Worm (Caenorhabditis elegans) whole organism, midembryonic: ENCODE data around the gene Y53F4B.5.

ENCODE experiments used
- T22C8.4 ChIP-seq: fragments of 200-800 bp; sonication (Bioruptor generic); IDR thresholded peaks from 2 replicates; pipeline ENCODE4 v1.3.6; 2022; ENCODE audit warnings: missing genetic modification characterization, missing compliant biosample characterization
- cog-1 ChIP-seq: sonication (generic microtip); optimal IDR thresholded peaks from 2 replicates; lab custom pipeline; 2016; ENCODE audit warnings: missing genetic modification characterization, missing compliant biosample characterization
- flt-1 ChIP-seq: fragments of 200-800 bp; sonication (Bioruptor generic); IDR thresholded peaks from 2 replicates; pipeline ENCODE4 v1.3.6; 2022; ENCODE audit warnings: missing genetic modification characterization, missing compliant biosample characterization
- klf-2 ChIP-seq: fragments of 200-800 bp; sonication (Bioruptor generic); conservative IDR thresholded peaks from 2 replicates; pipeline ENCODE4 v1.3.6; 2022; ENCODE audit warnings: missing genetic modification reagents, missing genetic modification characterization, missing compliant biosample characterization
- med-1 ChIP-seq: sonication (generic microtip); optimal IDR thresholded peaks from 2 replicates; lab custom pipeline; 2017; ENCODE audit warnings: missing genetic modification characterization, mild to moderate bottlenecking, missing compliant biosample characterization, antibody characterized with exemption, missing genetic modification reagents; ENCODE audit not compliant: insufficient read depth
- ref-1 ChIP-seq: fragments of 200-800 bp; sonication (Bioruptor generic); conservative IDR thresholded peaks from 2 replicates; pipeline ENCODE4 v1.3.6; 2022; ENCODE audit warnings: missing genetic modification reagents, missing genetic modification characterization, missing compliant biosample characterization
- tab-1 ChIP-seq: fragments of 200-800 bp; sonication (Bioruptor generic); IDR thresholded peaks from 2 replicates; pipeline ENCODE4 v1.3.6; 2022; ENCODE audit warnings: missing genetic modification characterization, missing compliant biosample characterization
- ztf-23 ChIP-seq: fragments of 200-800 bp; sonication (Bioruptor generic); IDR thresholded peaks from 2 replicates; pipeline ENCODE4 v1.3.6; 2022; ENCODE audit warnings: missing genetic modification reagents, missing genetic modification characterization, missing compliant biosample characterization
- ztf-29 ChIP-seq: fragments of 200-800 bp; sonication (Bioruptor generic); IDR thresholded peaks from 2 replicates; pipeline ENCODE4 v1.3.6; 2022; ENCODE audit warnings: missing genetic modification reagents, missing genetic modification characterization, missing compliant biosample characterization

ce11 chrII:14966420-14966819, 17.4 kb downstream of the Y53F4B.5 start:
- TF ChIP-seq flt-1 (GFP tag; lab: Robert Waterston, UW) (no peak), T22C8.4 (no peak), ztf-23 (no peak), klf-2 (GFP tag; lab: Robert Waterston, UW) (no peak), cog-1 (tag; lab: Kevin White, UChicago) (no peak), ztf-29 (GFP tag; lab: Robert Waterston, UW) (no peak), tab-1 (no peak), med-1 (no peak), ref-1 (no peak)
